Fruit fly (Drosophila melanogaster): Measurements from ENCODE around the gene CG10214.

- TF ChIP-seq EcR (GFP tag; optimal IDR thresholded peaks at IDR 0.05): no peak
- no peak for TF ChIP-seq CG8478 (optimal IDR thresholded peaks at IDR 0.05)
These were observed 44.5 kb downstream of the CG10214 start, which contains the start of gene CG10365 for dm6 chr3R:23722680-23723372.

Measured in whole organism.